Fruit fly (Drosophila melanogaster) whole organism, embryonic: ENCODE data around the gene Hayan.

Experiments used
- Bgb ChIP-seq: fragments of 200-800 bp; sonication (Bioruptor generic); IDR thresholded peaks from 2 replicates; pipeline ENCODE4 v1.3.6; 2022; ENCODE audit warnings: missing biosample characterization, missing genetic modification characterization; ENCODE audit not compliant: partially characterized antibody
- CG10654 ChIP-seq: fragments of 200-800 bp; sonication (Bioruptor generic); optimal IDR thresholded peaks from 2 replicates; lab custom pipeline; 2016; ENCODE audit warnings: missing biosample characterization, missing genetic modification characterization
- CG10979 ChIP-seq: fragments of 200-800 bp; sonication (Bioruptor generic); optimal IDR thresholded peaks from 2 replicates; lab custom pipeline; 2018; ENCODE audit warnings: missing biosample characterization, mild to moderate bottlenecking, missing genetic modification characterization, moderate library complexity
- CG11093 ChIP-seq: fragments of 200-800 bp; sonication (Bioruptor generic); IDR thresholded peaks from 3 replicates; pipeline ENCODE4 v1.3.6; 2022; ENCODE audit warnings: missing biosample characterization, missing genetic modification characterization
- CG1233 ChIP-seq: fragments of 200-800 bp; sonication (Bioruptor generic); optimal IDR thresholded peaks from 4 replicates; lab custom pipeline; 2018; ENCODE audit warnings: missing biosample characterization, mild to moderate bottlenecking, missing genetic modification characterization
- CG13123 ChIP-seq: fragments of 200-800 bp; sonication (Bioruptor generic); optimal IDR thresholded peaks from 2 replicates; lab custom pipeline; 2016; ENCODE audit warnings: missing biosample characterization, missing genetic modification characterization
- CG13894 ChIP-seq: fragments of 200-800 bp; sonication (Bioruptor generic); optimal IDR thresholded peaks from 3 replicates; lab custom pipeline; 2018; ENCODE audit warnings: missing biosample characterization, mild to moderate bottlenecking, missing genetic modification characterization, moderate library complexity
- CG14441 ChIP-seq: fragments of 200-800 bp; sonication (Bioruptor generic); IDR thresholded peaks from 2 replicates; pipeline ENCODE4 v1.3.6; 2022; ENCODE audit warnings: missing biosample characterization, missing genetic modification characterization
- CG14860 ChIP-seq: fragments of 200-800 bp; sonication (Bioruptor generic); IDR thresholded peaks from 3 replicates; pipeline ENCODE4 v1.3.6; 2022; ENCODE audit warnings: missing biosample characterization, missing genetic modification characterization; ENCODE audit not compliant: partially characterized antibody
- CG15073 ChIP-seq: fragments of 200-800 bp; sonication (Bioruptor generic); optimal IDR thresholded peaks from 2 replicates; lab custom pipeline; 2016; ENCODE audit warnings: missing biosample characterization, missing genetic modification characterization
- CG1529 ChIP-seq: fragments of 200-800 bp; sonication (Bioruptor generic); optimal IDR thresholded peaks from 3 replicates; lab custom pipeline; 2018; ENCODE audit warnings: missing biosample characterization, missing genetic modification characterization
- CG16863 ChIP-seq: fragments of 200-800 bp; sonication (Bioruptor generic); optimal IDR thresholded peaks from 3 replicates; lab custom pipeline; 2016; ENCODE audit warnings: missing biosample characterization, missing genetic modification characterization
- CG17568 ChIP-seq: fragments of 200-800 bp; sonication (Bioruptor generic); optimal IDR thresholded peaks from 2 replicates; lab custom pipeline; 2018; ENCODE audit warnings: missing biosample characterization, mild to moderate bottlenecking, missing genetic modification characterization, moderate library complexity
- CG2202 ChIP-seq: fragments of 200-800 bp; sonication (Bioruptor generic); optimal IDR thresholded peaks from 2 replicates; lab custom pipeline; 2018; ENCODE audit warnings: missing biosample characterization, mild to moderate bottlenecking, missing genetic modification characterization
- CG2875 ChIP-seq: fragments of 200-800 bp; sonication (Bioruptor generic); optimal IDR thresholded peaks from 2 replicates; lab custom pipeline; 2017; ENCODE audit warnings: missing biosample characterization, mild to moderate bottlenecking, missing genetic modification characterization, missing genetic modification reagents
- CG31224 ChIP-seq: fragments of 200-800 bp; sonication (Bioruptor generic); IDR thresholded peaks from 2 replicates; pipeline ENCODE4 v1.3.6; 2022; ENCODE audit warnings: missing biosample characterization, missing genetic modification characterization
- CG31365 ChIP-seq: fragments of 200-800 bp; sonication (Bioruptor generic); optimal IDR thresholded peaks from 2 replicates; lab custom pipeline; 2018; ENCODE audit warnings: missing biosample characterization, mild to moderate bottlenecking, missing genetic modification characterization
- CG32532 ChIP-seq: fragments of 200-800 bp; sonication (Bioruptor generic); IDR thresholded peaks from 2 replicates; pipeline ENCODE4 v1.3.6; 2022; ENCODE audit warnings: missing biosample characterization, missing genetic modification characterization
- CG32772 ChIP-seq: fragments of 200-800 bp; sonication (Bioruptor generic); IDR thresholded peaks from 2 replicates; pipeline ENCODE4 v1.3.6; 2022; ENCODE audit warnings: missing biosample characterization, missing genetic modification characterization
- CG4404 ChIP-seq: fragments of 200-800 bp; sonication (Bioruptor generic); IDR thresholded peaks from 2 replicates; pipeline ENCODE4 v1.3.6; 2022; ENCODE audit warnings: missing biosample characterization, missing genetic modification characterization
- CG4424 ChIP-seq: fragments of 200-800 bp; sonication (Bioruptor generic); optimal IDR thresholded peaks from 3 replicates; lab custom pipeline; 2016; ENCODE audit warnings: missing biosample characterization, missing genetic modification characterization
- CG6254 ChIP-seq: fragments of 200-800 bp; sonication (Bioruptor generic); optimal IDR thresholded peaks from 3 replicates; lab custom pipeline; 2017; ENCODE audit warnings: mild to moderate bottlenecking, missing biosample characterization, missing genetic modification reagents, missing genetic modification characterization
- CG6689 ChIP-seq: fragments of 200-800 bp; sonication (Bioruptor generic); IDR thresholded peaks from 2 replicates; pipeline ENCODE4 v1.3.6; 2022; ENCODE audit warnings: missing biosample characterization, missing genetic modification characterization
- CG7745 ChIP-seq: fragments of 200-800 bp; sonication (Bioruptor generic); optimal IDR thresholded peaks from 2 replicates; lab custom pipeline; 2018; ENCODE audit warnings: missing biosample characterization, mild to moderate bottlenecking, missing genetic modification characterization, moderate library complexity
- CG8281 ChIP-seq: fragments of 200-800 bp; sonication (Bioruptor generic); optimal IDR thresholded peaks from 2 replicates; lab custom pipeline; 2018; ENCODE audit warnings: missing biosample characterization, mild to moderate bottlenecking, missing genetic modification characterization, moderate library complexity
- CG8290 ChIP-seq, 3 experiments: fragments of 200-800 bp; sonication (Bioruptor generic); optimal IDR thresholded peaks; 2 replicates each; lab custom pipeline; 2016 to 2019; ENCODE audit warnings: missing biosample characterization in 3 of 3, missing genetic modification characterization in 3 of 3, mild to moderate bottlenecking in 2 of 3, moderate library complexity in 1 of 3
- CG8388 ChIP-seq: fragments of 200-800 bp; sonication (Bioruptor generic); optimal IDR thresholded peaks from 2 replicates; lab custom pipeline; 2019; ENCODE audit warnings: missing biosample characterization, mild to moderate bottlenecking, missing genetic modification characterization, moderate library complexity
- Dref ChIP-seq: fragments of 200-800 bp; sonication (Bioruptor generic); IDR thresholded peaks from 2 replicates; pipeline ENCODE4 v1.3.6; 2022; ENCODE audit warnings: missing biosample characterization, missing genetic modification characterization
- Elba2 ChIP-seq: fragments of 200-800 bp; sonication (Bioruptor generic); optimal IDR thresholded peaks from 3 replicates; lab custom pipeline; 2016; ENCODE audit warnings: missing biosample characterization, missing genetic modification characterization
- H2.0 ChIP-seq: fragments of 200-800 bp; sonication (Bioruptor generic); IDR thresholded peaks from 2 replicates; pipeline ENCODE4 v1.3.6; 2022; ENCODE audit warnings: missing biosample characterization, missing genetic modification characterization
- Hand ChIP-seq: fragments of 200-800 bp; sonication (Bioruptor generic); optimal IDR thresholded peaks from 2 replicates; lab custom pipeline; 2017; ENCODE audit warnings: mild to moderate bottlenecking, missing biosample characterization, missing genetic modification reagents, missing genetic modification characterization
- HmgD ChIP-seq: fragments of 200-800 bp; sonication (Bioruptor generic); optimal IDR thresholded peaks from 3 replicates; lab custom pipeline; 2016; ENCODE audit warnings: missing biosample characterization, missing genetic modification characterization
- Hmr ChIP-seq: fragments of 200-800 bp; sonication (Bioruptor generic); optimal IDR thresholded peaks from 3 replicates; lab custom pipeline; 2017; ENCODE audit warnings: mild to moderate bottlenecking, missing biosample characterization, missing genetic modification reagents, missing genetic modification characterization
- Ravus ChIP-seq: fragments of 200-800 bp; sonication (Bioruptor generic); IDR thresholded peaks from 2 replicates; pipeline ENCODE4 v1.3.6; 2022; ENCODE audit warnings: missing biosample characterization, missing genetic modification characterization
- Tbp ChIP-seq: fragments of >200 bp; optimal IDR thresholded peaks from 2 replicates; lab custom pipeline; 2018; ENCODE audit warnings: missing biosample characterization, missing genetic modification characterization
- ase ChIP-seq: fragments of 200-800 bp; sonication (Bioruptor generic); IDR thresholded peaks from 3 replicates; pipeline ENCODE4 v1.3.6; 2022; ENCODE audit warnings: missing biosample characterization, missing genetic modification characterization
- br ChIP-seq: fragments of >200 bp; optimal IDR thresholded peaks from 2 replicates; lab custom pipeline; 2017
- cato ChIP-seq: fragments of 200-800 bp; sonication (Bioruptor generic); optimal IDR thresholded peaks from 2 replicates; lab custom pipeline; 2016; ENCODE audit warnings: missing biosample characterization, missing genetic modification characterization, borderline replicate concordance
- dpn ChIP-seq, 2 experiments: fragments of 200-800 bp; sonication (Bioruptor generic); optimal IDR thresholded peaks; 3 replicates each; lab custom pipeline; 2016; ENCODE audit warnings: missing biosample characterization in 2 of 2, missing genetic modification characterization in 2 of 2
- dysf ChIP-seq: fragments of 200-800 bp; sonication (Bioruptor generic); IDR thresholded peaks from 3 replicates; pipeline ENCODE4 v1.3.6; 2022; ENCODE audit warnings: missing biosample characterization, missing genetic modification characterization
- fd3F ChIP-seq: fragments of 200-800 bp; sonication (Bioruptor generic); optimal IDR thresholded peaks from 2 replicates; lab custom pipeline; 2018; ENCODE audit warnings: missing biosample characterization, mild to moderate bottlenecking, missing genetic modification characterization, moderate library complexity
- fd96Cb ChIP-seq: fragments of 200-800 bp; sonication (Bioruptor generic); optimal IDR thresholded peaks from 2 replicates; lab custom pipeline; 2018; ENCODE audit warnings: missing biosample characterization, mild to moderate bottlenecking, missing genetic modification characterization, moderate library complexity
- fru ChIP-seq: fragments of >200 bp; optimal IDR thresholded peaks from 2 replicates; lab custom pipeline; 2017
- gfzf ChIP-seq: fragments of 200-800 bp; sonication (Bioruptor generic); optimal IDR thresholded peaks from 2 replicates; lab custom pipeline; 2016; ENCODE audit warnings: missing biosample characterization, mild to moderate bottlenecking, missing genetic modification characterization, moderate library complexity
- jing ChIP-seq: fragments of 200-800 bp; sonication (Bioruptor generic); optimal IDR thresholded peaks from 2 replicates; lab custom pipeline; 2018; ENCODE audit warnings: missing biosample characterization, mild to moderate bottlenecking, missing genetic modification characterization
- lola ChIP-seq, 3 experiments: fragments of >200 bp in 2 of 3; fragments of 200-800 bp in 1 of 3; sonication (Bioruptor generic) in 1 of 3; optimal IDR thresholded peaks; 2 replicates each; lab custom pipeline; 2017 to 2019; ENCODE audit warnings: missing biosample characterization in 3 of 3, missing genetic modification characterization in 3 of 3, mild to moderate bottlenecking in 1 of 3, moderate library complexity in 1 of 3
- mam ChIP-seq: fragments of 200-800 bp; sonication (Bioruptor generic); optimal IDR thresholded peaks from 3 replicates; lab custom pipeline; 2016; ENCODE audit warnings: missing biosample characterization, missing genetic modification characterization
- nau ChIP-seq: fragments of 200-800 bp; sonication (Bioruptor generic); optimal IDR thresholded peaks from 3 replicates; lab custom pipeline; 2017; ENCODE audit warnings: missing biosample characterization, mild to moderate bottlenecking, missing genetic modification characterization, missing genetic modification reagents
- pnt ChIP-seq: fragments of 200-800 bp; sonication (Bioruptor generic); optimal IDR thresholded peaks from 3 replicates; lab custom pipeline; 2016; ENCODE audit warnings: missing biosample characterization, missing genetic modification characterization
- sens ChIP-seq: fragments of 200-800 bp; sonication (Bioruptor generic); peaks from one replicate; lab custom pipeline; 2016; ENCODE audit warnings: missing biosample characterization, missing genetic modification characterization
- unc-4 ChIP-seq: fragments of 200-800 bp; sonication (Bioruptor generic); IDR thresholded peaks from 2 replicates; pipeline ENCODE4 v1.3.6; 2022; ENCODE audit warnings: missing biosample characterization, missing genetic modification characterization; ENCODE audit not compliant: partially characterized antibody
- wdn ChIP-seq: fragments of 200-800 bp; sonication (Bioruptor generic); IDR thresholded peaks from 2 replicates; pipeline ENCODE4 v1.3.6; 2022; ENCODE audit warnings: missing biosample characterization, missing genetic modification characterization

Gene Hayan

DNA sequence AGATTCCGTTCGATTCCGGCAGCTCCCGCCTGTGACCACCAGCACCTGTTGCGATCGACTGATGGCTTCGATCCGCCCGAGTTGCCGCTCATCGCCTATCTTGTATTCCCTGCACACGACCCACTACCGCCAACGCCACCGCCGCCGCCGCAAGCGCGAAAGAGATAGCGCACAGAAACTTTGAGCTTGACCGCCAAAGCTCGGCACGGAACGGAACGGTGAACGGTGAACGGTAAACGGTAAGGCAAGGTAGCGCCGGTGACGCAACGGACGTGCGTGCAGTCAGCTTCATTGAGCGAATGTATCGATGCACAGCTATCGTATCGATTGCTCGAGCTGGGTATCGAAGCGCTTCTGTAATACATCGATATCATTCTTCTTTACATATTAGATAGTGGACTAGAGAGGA lies 28.7 kb upstream of the Hayan start, which contains the start of gene Ggt-1 (continued):
- no peak for TF ChIP-seq cato
- TF ChIP-seq CG15073 (GFP tag; lab: Kevin White, UChicago): no peak
- TF ChIP-seq CG6254 (GFP tag; lab: Kevin White, UChicago): no peak
- TF ChIP-seq dysf (GFP tag; lab: Robert Waterston, UW): no peak
- TF ChIP-seq CG1233 (GFP tag; lab: Kevin White, UChicago): no peak
- no peak for TF ChIP-seq CG10979 (tag; lab: Kevin White, UChicago)
- TF ChIP-seq CG2875 (GFP tag; lab: Kevin White, UChicago): no peak
- TF ChIP-seq dpn (GFP tag; optimal IDR thresholded peaks at IDR 0.05; lab: Kevin White, UChicago): no peak
- no peak for TF ChIP-seq CG1529 (GFP tag; lab: Kevin White, UChicago)
- no peak for TF ChIP-seq wdn
- TF ChIP-seq Hand: no peak
- TF ChIP-seq br (lab: Kevin White, UChicago): no peak
- no peak for TF ChIP-seq CG4404 (GFP tag; lab: Robert Waterston, UW)
- no peak for TF ChIP-seq Elba2 (GFP tag; lab: Kevin White, UChicago)
- no peak for TF ChIP-seq CG2202
- TF ChIP-seq CG6689 (GFP tag; lab: Robert Waterston, UW): no peak
- TF ChIP-seq CG32772: no peak
- TF ChIP-seq CG11093: no peak
- TF ChIP-seq mam (GFP tag; lab: Kevin White, UChicago): no peak
- no peak for TF ChIP-seq ase
- TF ChIP-seq CG16863 (GFP tag; lab: Kevin White, UChicago): no peak
- peak; percentile 93 for TF ChIP-seq unc-4 (GFP tag; lab: Robert Waterston, UW)
- no peak for TF ChIP-seq nau
- TF ChIP-seq lola (GFP tag; optimal IDR thresholded peaks at IDR 0.05; lab: Kevin White, UChicago): no peak
- TF ChIP-seq CG8388: no peak
- peak; percentile 79 for TF ChIP-seq CG8290 (GFP tag; optimal IDR thresholded peaks at IDR 0.05; lab: Kevin White, UChicago)
- TF ChIP-seq CG8290 (tag; optimal IDR thresholded peaks at IDR 0.05; lab: Kevin White, UChicago): peak; percentile 67 to 83
- no peak for TF ChIP-seq CG17568 (GFP tag; lab: Kevin White, UChicago)
- peak; percentile 96 for TF ChIP-seq Bgb (GFP tag; lab: Robert Waterston, UW)
- no peak for TF ChIP-seq CG10654 (GFP tag; lab: Kevin White, UChicago)
- no peak for TF ChIP-seq CG14441 (GFP tag; lab: Robert Waterston, UW)
- TF ChIP-seq fd96Cb (tag; lab: Kevin White, UChicago): no peak
- TF ChIP-seq CG8281 (tag; lab: Kevin White, UChicago): no peak
- no peak for TF ChIP-seq Ravus (GFP tag; lab: Robert Waterston, UW)
- peak; percentile 61 for TF ChIP-seq CG13894 (tag; lab: Kevin White, UChicago)
- no peak for TF ChIP-seq CG31224 (GFP tag; lab: Robert Waterston, UW)
- TF ChIP-seq H2.0: no peak
- no peak for TF ChIP-seq CG4424 (GFP tag; lab: Kevin White, UChicago)
- TF ChIP-seq CG7745 (tag; lab: Kevin White, UChicago): no peak
- no peak for TF ChIP-seq jing (GFP tag; lab: Kevin White, UChicago)
- TF ChIP-seq Dref (GFP tag; lab: Robert Waterston, UW): peak; percentile 81
- peak; percentile 96 for TF ChIP-seq CG14860 (GFP tag; lab: Robert Waterston, UW)
- TF ChIP-seq Tbp (GFP tag; lab: Kevin White, UChicago): no peak
- peak; percentile 44 for TF ChIP-seq Hmr (GFP tag; lab: Kevin White, UChicago)
- TF ChIP-seq sens: no peak
- no peak for TF ChIP-seq CG31365 (tag; lab: Kevin White, UChicago)
- no peak for TF ChIP-seq pnt (GFP tag; lab: Kevin White, UChicago)
- peak; percentile 43; the same call in 1 of the 2 replicates for TF ChIP-seq CG32532 (GFP tag; lab: Robert Waterston, UW)
- TF ChIP-seq HmgD (GFP tag; lab: Kevin White, UChicago): no peak
- TF ChIP-seq fru (lab: Kevin White, UChicago): no peak
- no peak for TF ChIP-seq CG13123 (GFP tag; lab: Kevin White, UChicago)
- TF ChIP-seq gfzf: no peak
- no peak for TF ChIP-seq fd3F (GFP tag; lab: Kevin White, UChicago)
